Fruit fly (Drosophila melanogaster) whole organism, embryonic: ENCODE data around the gene Rab3GAP1.

Experiments used
- Ada2b ChIP-seq: fragments of 200-800 bp; sonication (Bioruptor generic); IDR thresholded peaks from 2 replicates; pipeline ENCODE4 v1.3.6; 2022; ENCODE audit warnings: missing biosample characterization, missing genetic modification characterization
- CG10462 ChIP-seq: fragments of 200-800 bp; sonication (Bioruptor generic); optimal IDR thresholded peaks from 2 replicates; lab custom pipeline; 2016; ENCODE audit warnings: missing biosample characterization, missing genetic modification characterization
- CG12104 ChIP-seq: fragments of 200-800 bp; sonication (Bioruptor generic); optimal IDR thresholded peaks from 3 replicates; lab custom pipeline; 2016; ENCODE audit warnings: missing biosample characterization, missing genetic modification characterization
- CG12659 ChIP-seq: fragments of 200-800 bp; sonication (Bioruptor generic); optimal IDR thresholded peaks from 3 replicates; lab custom pipeline; 2017; ENCODE audit warnings: mild to moderate bottlenecking, missing biosample characterization, missing genetic modification reagents, missing genetic modification characterization
- CG14667 ChIP-seq: fragments of 200-800 bp; sonication (Bioruptor generic); IDR thresholded peaks from 2 replicates; pipeline ENCODE4 v1.3.6; 2022; ENCODE audit warnings: missing biosample characterization, missing genetic modification characterization
- CG15269 ChIP-seq: fragments of 200-800 bp; sonication (Bioruptor generic); optimal IDR thresholded peaks from 2 replicates; lab custom pipeline; 2018; ENCODE audit warnings: missing biosample characterization, mild to moderate bottlenecking, missing genetic modification characterization, moderate library complexity
- CG1529 ChIP-seq: fragments of 200-800 bp; sonication (Bioruptor generic); optimal IDR thresholded peaks from 3 replicates; lab custom pipeline; 2018; ENCODE audit warnings: missing biosample characterization, missing genetic modification characterization
- CG17802 ChIP-seq: fragments of 200-800 bp; sonication (Bioruptor generic); optimal IDR thresholded peaks from 2 replicates; lab custom pipeline; 2018; ENCODE audit warnings: missing biosample characterization, mild to moderate bottlenecking, missing genetic modification characterization, moderate library complexity
- CG1792 ChIP-seq: fragments of 200-800 bp; sonication (Bioruptor generic); optimal IDR thresholded peaks from 2 replicates; lab custom pipeline; 2016; ENCODE audit warnings: missing biosample characterization, missing genetic modification characterization
- CG2678 ChIP-seq: fragments of 200-800 bp; sonication (Bioruptor generic); optimal IDR thresholded peaks from 3 replicates; lab custom pipeline; 2019; ENCODE audit warnings: missing biosample characterization, mild to moderate bottlenecking, missing genetic modification characterization, moderate library complexity
- CG32767 ChIP-seq: fragments of 200-800 bp; sonication (Bioruptor generic); IDR thresholded peaks from 2 replicates; pipeline ENCODE4 v1.3.6; 2022; ENCODE audit warnings: missing biosample characterization, missing genetic modification characterization
- CG3281 ChIP-seq: fragments of 200-800 bp; sonication (Bioruptor generic); optimal IDR thresholded peaks from 3 replicates; lab custom pipeline; 2017; ENCODE audit warnings: missing biosample characterization, mild to moderate bottlenecking, missing genetic modification characterization
- CG4617 ChIP-seq: fragments of 200-800 bp; sonication (Bioruptor generic); optimal IDR thresholded peaks from 3 replicates; lab custom pipeline; 2016; ENCODE audit warnings: missing biosample characterization, missing genetic modification characterization, borderline replicate concordance
- CG6272 ChIP-seq: fragments of 200-800 bp; sonication (Bioruptor generic); IDR thresholded peaks from 2 replicates; pipeline ENCODE4 v1.3.6; 2022; ENCODE audit warnings: missing biosample characterization, missing genetic modification characterization
- CG6654 ChIP-seq: fragments of 200-800 bp; sonication (Bioruptor generic); optimal IDR thresholded peaks from 2 replicates; lab custom pipeline; 2017; ENCODE audit warnings: missing biosample characterization, mild to moderate bottlenecking, missing genetic modification characterization
- CG6765 ChIP-seq: fragments of 200-800 bp; sonication (Bioruptor generic); optimal IDR thresholded peaks from 3 replicates; lab custom pipeline; 2017; ENCODE audit warnings: missing biosample characterization, mild to moderate bottlenecking, missing genetic modification characterization
- CG6813 ChIP-seq: fragments of 200-800 bp; sonication (Bioruptor generic); optimal IDR thresholded peaks from 2 replicates; lab custom pipeline; 2017; ENCODE audit warnings: missing biosample characterization, missing genetic modification characterization, mild to moderate bottlenecking, moderate library complexity, missing genetic modification reagents
- CG7839 ChIP-seq: fragments of 200-800 bp; sonication (Bioruptor generic); optimal IDR thresholded peaks from 3 replicates; lab custom pipeline; 2018; ENCODE audit warnings: missing biosample characterization, mild to moderate bottlenecking, missing genetic modification characterization, moderate library complexity
- CG8281 ChIP-seq: fragments of 200-800 bp; sonication (Bioruptor generic); optimal IDR thresholded peaks from 2 replicates; lab custom pipeline; 2018; ENCODE audit warnings: missing biosample characterization, mild to moderate bottlenecking, missing genetic modification characterization, moderate library complexity
- CG8765 ChIP-seq: fragments of 200-800 bp; sonication (Bioruptor generic); IDR thresholded peaks from 2 replicates; pipeline ENCODE4 v1.3.6; 2022; ENCODE audit warnings: missing biosample characterization, missing genetic modification characterization
- CG9215 ChIP-seq: fragments of 200-800 bp; sonication (Bioruptor generic); IDR thresholded peaks from 2 replicates; pipeline ENCODE4 v1.3.6; 2022; ENCODE audit warnings: missing biosample characterization, missing genetic modification characterization
- CG9797 ChIP-seq: fragments of 200-800 bp; sonication (Bioruptor generic); optimal IDR thresholded peaks from 3 replicates; lab custom pipeline; 2018; ENCODE audit warnings: missing biosample characterization, mild to moderate bottlenecking, missing genetic modification characterization
- CG9817 ChIP-seq: fragments of 200-800 bp; sonication (Bioruptor generic); optimal IDR thresholded peaks from 2 replicates; lab custom pipeline; 2018; ENCODE audit warnings: missing biosample characterization, mild to moderate bottlenecking, missing genetic modification characterization, moderate library complexity
- Drgx ChIP-seq: fragments of 200-800 bp; sonication (Bioruptor generic); IDR thresholded peaks from 2 replicates; pipeline ENCODE4 v1.3.6; 2022; ENCODE audit warnings: missing biosample characterization, missing genetic modification characterization
- H2.0 ChIP-seq: fragments of 200-800 bp; sonication (Bioruptor generic); IDR thresholded peaks from 2 replicates; pipeline ENCODE4 v1.3.6; 2022; ENCODE audit warnings: missing biosample characterization, missing genetic modification characterization
- HLHmδ ChIP-seq: fragments of 200-800 bp; sonication (Bioruptor generic); optimal IDR thresholded peaks from 2 replicates; lab custom pipeline; 2018; ENCODE audit warnings: missing biosample characterization, mild to moderate bottlenecking, missing genetic modification characterization, moderate library complexity
- Hmr ChIP-seq: fragments of 200-800 bp; sonication (Bioruptor generic); optimal IDR thresholded peaks from 3 replicates; lab custom pipeline; 2017; ENCODE audit warnings: mild to moderate bottlenecking, missing biosample characterization, missing genetic modification reagents, missing genetic modification characterization
- Meics ChIP-seq: fragments of 200-800 bp; sonication (Bioruptor generic); optimal IDR thresholded peaks from 2 replicates; lab custom pipeline; 2017; ENCODE audit warnings: missing biosample characterization, mild to moderate bottlenecking, missing genetic modification characterization
- NFAT ChIP-seq: fragments of 200-800 bp; sonication (Bioruptor generic); IDR thresholded peaks from 2 replicates; pipeline ENCODE4 v1.3.6; 2022; ENCODE audit warnings: missing biosample characterization, missing genetic modification characterization
- Neu2 ChIP-seq: fragments of 200-800 bp; sonication (Bioruptor generic); optimal IDR thresholded peaks from 3 replicates; lab custom pipeline; 2016; ENCODE audit warnings: missing biosample characterization, missing genetic modification characterization, borderline replicate concordance
- Poxn ChIP-seq: fragments of 200-800 bp; sonication (Bioruptor generic); IDR thresholded peaks from 2 replicates; pipeline ENCODE4 v1.3.6; 2022; ENCODE audit warnings: missing biosample characterization, missing genetic modification characterization
- Side ChIP-seq: fragments of 200-800 bp; sonication (Bioruptor generic); optimal IDR thresholded peaks from 2 replicates; lab custom pipeline; 2016; ENCODE audit warnings: missing biosample characterization, missing genetic modification characterization
- ab ChIP-seq: fragments of 200-800 bp; sonication (Bioruptor generic); optimal IDR thresholded peaks from 2 replicates; lab custom pipeline; 2016; ENCODE audit warnings: missing biosample characterization, missing genetic modification characterization
- ato ChIP-seq: fragments of 200-800 bp; sonication (Bioruptor generic); IDR thresholded peaks from 2 replicates; pipeline ENCODE4 v1.3.6; 2022; ENCODE audit warnings: missing biosample characterization, missing genetic modification characterization; ENCODE audit not compliant: partially characterized antibody
- dan ChIP-seq: fragments of 200-800 bp; sonication (Bioruptor generic); IDR thresholded peaks from 2 replicates; pipeline ENCODE4 v1.3.6; 2022; ENCODE audit warnings: missing biosample characterization, missing genetic modification characterization
- danr ChIP-seq: fragments of 200-800 bp; sonication (Bioruptor generic); IDR thresholded peaks from 2 replicates; pipeline ENCODE4 v1.3.6; 2022; ENCODE audit warnings: missing biosample characterization, missing genetic modification characterization
- ems ChIP-seq: fragments of 200-800 bp; sonication (Bioruptor generic); optimal IDR thresholded peaks from 3 replicates; lab custom pipeline; 2016; ENCODE audit warnings: missing biosample characterization, missing genetic modification characterization
- gcm2 ChIP-seq: fragments of 200-800 bp; sonication (Bioruptor generic); optimal IDR thresholded peaks from 2 replicates; lab custom pipeline; 2016; ENCODE audit warnings: missing biosample characterization, missing genetic modification characterization
- hb ChIP-seq: fragments of 200-800 bp; sonication (Bioruptor generic); IDR thresholded peaks from 3 replicates; pipeline ENCODE4 v1.3.6; 2022; ENCODE audit warnings: missing biosample characterization, missing genetic modification characterization; ENCODE audit not compliant: partially characterized antibody
- ind ChIP-seq: fragments of 200-800 bp; sonication (Bioruptor generic); optimal IDR thresholded peaks from 3 replicates; lab custom pipeline; 2016; ENCODE audit warnings: missing biosample characterization, missing genetic modification characterization
- ken ChIP-seq: fragments of 200-800 bp; sonication (Bioruptor generic); IDR thresholded peaks from 3 replicates; pipeline ENCODE4 v1.3.6; 2022; ENCODE audit warnings: missing biosample characterization, missing genetic modification characterization
- lilli ChIP-seq: fragments of 200-800 bp; sonication (Bioruptor generic); optimal IDR thresholded peaks from 3 replicates; lab custom pipeline; 2016; ENCODE audit warnings: missing biosample characterization, missing genetic modification characterization
- oc ChIP-seq: fragments of 200-800 bp; sonication (Bioruptor generic); optimal IDR thresholded peaks from 2 replicates; lab custom pipeline; 2018; ENCODE audit warnings: missing biosample characterization, mild to moderate bottlenecking, missing genetic modification characterization, moderate library complexity
- pfk ChIP-seq: fragments of 200-800 bp; sonication (Bioruptor generic); optimal IDR thresholded peaks from 2 replicates; lab custom pipeline; 2018; ENCODE audit warnings: missing biosample characterization, mild to moderate bottlenecking, missing genetic modification characterization, moderate library complexity
- prd ChIP-seq, 3 experiments: fragments of >200 bp in 2 of 3; fragments of 200-800 bp in 1 of 3; sonication (Bioruptor generic) in 1 of 3; optimal IDR thresholded peaks in 2 of 3; IDR thresholded peaks in 1 of 3; 2 replicates in 2 of 3; 3 replicates in 1 of 3; pipeline versions ENCODE4 v1.3.6 to Lab custom; 2017 to 2022; ENCODE audit warnings: missing biosample characterization in 1 of 3, missing genetic modification characterization in 1 of 3
- rib ChIP-seq: fragments of 200-800 bp; sonication (Bioruptor generic); IDR thresholded peaks from 2 replicates; pipeline ENCODE4 v1.3.6; 2022; ENCODE audit warnings: missing biosample characterization, missing genetic modification characterization
- sd ChIP-seq: fragments of 200-800 bp; sonication (Bioruptor generic); optimal IDR thresholded peaks from 3 replicates; lab custom pipeline; 2018; ENCODE audit warnings: missing biosample characterization, mild to moderate bottlenecking, missing genetic modification characterization, moderate library complexity
- sr ChIP-seq: fragments of 200-800 bp; sonication (Bioruptor generic); IDR thresholded peaks from 3 replicates; pipeline ENCODE4 v1.3.6; 2022; ENCODE audit warnings: missing biosample characterization, missing genetic modification characterization
- sug ChIP-seq: fragments of 200-800 bp; optimal IDR thresholded peaks from 2 replicates; lab custom pipeline; 2019; ENCODE audit warnings: missing biosample characterization, mild to moderate bottlenecking, missing genetic modification characterization, moderate library complexity
- trh ChIP-seq: fragments of 200-800 bp; sonication (Bioruptor generic); optimal IDR thresholded peaks from 2 replicates; lab custom pipeline; 2016; ENCODE audit warnings: missing biosample characterization, missing genetic modification characterization
- zen2 ChIP-seq: fragments of 200-800 bp; sonication (Bioruptor generic); IDR thresholded peaks from 3 replicates; pipeline ENCODE4 v1.3.6; 2022; ENCODE audit warnings: missing biosample characterization, missing genetic modification characterization; ENCODE audit not compliant: partially characterized antibody
- zf30C ChIP-seq: fragments of 200-800 bp; sonication (Bioruptor generic); optimal IDR thresholded peaks from 3 replicates; lab custom pipeline; 2018; ENCODE audit warnings: missing biosample characterization, mild to moderate bottlenecking, missing genetic modification characterization

The Rab3GAP1 gene

DNA sequence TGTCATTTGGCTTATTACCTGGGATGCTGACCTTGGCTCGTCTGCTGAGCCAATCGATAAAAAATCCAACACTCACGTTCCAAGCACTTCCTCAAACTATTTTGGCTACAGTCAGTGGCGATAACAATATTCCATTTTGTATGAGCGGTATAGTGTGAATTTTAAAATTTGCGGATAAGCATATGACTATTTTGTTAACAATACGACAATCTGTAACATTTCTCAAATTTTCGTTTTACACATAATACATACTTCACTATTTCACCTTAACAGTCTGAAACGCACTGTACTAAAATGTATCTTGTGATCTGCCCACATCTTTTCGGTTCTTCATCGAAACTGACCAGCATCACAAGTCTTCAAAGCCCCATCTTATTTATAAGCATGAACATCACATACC, 31.7 kb downstream of the Rab3GAP1 start (continued):
- TF ChIP-seq ems (peak; percentile 55), oc (no peak), Drgx (GFP tag; lab: Robert Waterston, UW) (no peak), CG1792 (GFP tag; lab: Kevin White, UChicago) (peak; percentile 20), prd (optimal IDR thresholded peaks at IDR 0.05; lab: Kevin White, UChicago) (no peak), prd (GFP tag; IDR thresholded peaks at IDR 0.05; lab: Robert Waterston, UW) (peak; percentile 80), Neu2 (GFP tag; lab: Kevin White, UChicago) (no peak), gcm2 (GFP tag; lab: Kevin White, UChicago) (no peak), Side (peak; percentile 63), ken (no peak; the same call in 2 of the 3 replicates), Ada2b (GFP tag; lab: Robert Waterston, UW) (peak; percentile 83), Poxn (GFP tag; lab: Robert Waterston, UW) (0 out of 2 replicates have a peak, but pooled peaks have one; percentile 10), CG9817 (tag; lab: Kevin White, UChicago) (peak; percentile 79), ato (GFP tag; lab: Robert Waterston, UW) (no peak), Hmr (GFP tag; lab: Kevin White, UChicago) (peak; percentile 72), zf30C (no peak), CG12104 (peak; percentile 46), ind (peak; percentile 66), sr (GFP tag; lab: Robert Waterston, UW) (0 out of 3 replicates have a peak, but pooled peaks have one; percentile 31), CG6813 (GFP tag; lab: Kevin White, UChicago) (peak; percentile 28), hb (GFP tag; lab: Robert Waterston, UW) (no peak), CG9215 (GFP tag; lab: Robert Waterston, UW) (peak; percentile 62), CG14667 (GFP tag; lab: Robert Waterston, UW) (peak; percentile 57), danr (GFP tag; lab: Robert Waterston, UW) (0 out of 2 replicates have a peak, but pooled peaks have one; percentile 6), CG3281 (GFP tag; lab: Kevin White, UChicago) (peak; percentile 78), zen2 (GFP tag; lab: Robert Waterston, UW) (no peak), CG4617 (GFP tag; lab: Kevin White, UChicago) (no peak), rib (peak; percentile 76), CG12659 (GFP tag; lab: Kevin White, UChicago) (peak; percentile 62), CG6272 (GFP tag; lab: Robert Waterston, UW) (peak; percentile 41; the same call in 1 of the 2 replicates), dan (GFP tag; lab: Robert Waterston, UW) (no peak), CG8765 (no peak), CG7839 (tag; lab: Kevin White, UChicago) (peak; percentile 83), H2.0 (GFP tag; lab: Robert Waterston, UW) (peak; percentile 78), NFAT (GFP tag; lab: Robert Waterston, UW) (peak; percentile 86), trh (GFP tag; lab: Kevin White, UChicago) (no peak)

dm6 chr2L:1575604-1576003, 35.4 kb downstream of the Rab3GAP1 start:
- no peak for TF ChIP-seq CG6765
- TF ChIP-seq CG1529 (GFP tag; lab: Kevin White, UChicago) = no peak
- no peak for TF ChIP-seq CG15269
- TF ChIP-seq sd (tag; lab: Kevin White, UChicago) = no peak
- TF ChIP-seq CG32767 (GFP tag; lab: Robert Waterston, UW) = no peak
- TF ChIP-seq sug (tag; lab: Kevin White, UChicago) = no peak
- TF ChIP-seq CG17802 (tag; lab: Kevin White, UChicago) = no peak
- no peak for TF ChIP-seq CG6654
- no peak for TF ChIP-seq CG9797
- peak; percentile 3 for TF ChIP-seq lilli (GFP tag; lab: Kevin White, UChicago)
- TF ChIP-seq pfk (GFP tag; lab: Kevin White, UChicago) = no peak
- TF ChIP-seq CG2678 (tag; lab: Kevin White, UChicago) = peak; percentile 45
- TF ChIP-seq CG10462 (GFP tag; lab: Kevin White, UChicago) = no peak
- no peak for TF ChIP-seq HLHmδ
- TF ChIP-seq Meics (GFP tag; lab: Kevin White, UChicago) = no peak
- no peak for TF ChIP-seq ab
- TF ChIP-seq sr (GFP tag; lab: Robert Waterston, UW) = no peak
- TF ChIP-seq CG8281 = no peak
